Worm (Caenorhabditis elegans): ENCODE results near the gene jhdm-1.

- TF ChIP-seq ama-1 (optimal IDR thresholded peaks at IDR 0.05) (no peak), ama-1 (GFP tag; optimal IDR thresholded peaks at IDR 0.05) (no peak), pha-4 (tag; optimal IDR thresholded peaks at IDR 0.05) (no peak), F33H1.4 (GFP tag; IDR thresholded peaks at IDR 0.05) (no peak), lin-35 (GFP tag; optimal IDR thresholded peaks at IDR 0.05) (no peak), sptf-2 (GFP tag; optimal IDR thresholded peaks at IDR 0.05) (no peak), gei-17 (GFP tag; optimal IDR thresholded peaks at IDR 0.05) (no peak)
Observed at ce11 chrIII:6463679-6464078, 9.4 kb downstream of the jhdm-1 start, which contains the start of gene dlc-1.
